Fruit fly (Drosophila melanogaster): ENCODE results near the gene Arfrp1.

The Arfrp1 gene

DNA sequence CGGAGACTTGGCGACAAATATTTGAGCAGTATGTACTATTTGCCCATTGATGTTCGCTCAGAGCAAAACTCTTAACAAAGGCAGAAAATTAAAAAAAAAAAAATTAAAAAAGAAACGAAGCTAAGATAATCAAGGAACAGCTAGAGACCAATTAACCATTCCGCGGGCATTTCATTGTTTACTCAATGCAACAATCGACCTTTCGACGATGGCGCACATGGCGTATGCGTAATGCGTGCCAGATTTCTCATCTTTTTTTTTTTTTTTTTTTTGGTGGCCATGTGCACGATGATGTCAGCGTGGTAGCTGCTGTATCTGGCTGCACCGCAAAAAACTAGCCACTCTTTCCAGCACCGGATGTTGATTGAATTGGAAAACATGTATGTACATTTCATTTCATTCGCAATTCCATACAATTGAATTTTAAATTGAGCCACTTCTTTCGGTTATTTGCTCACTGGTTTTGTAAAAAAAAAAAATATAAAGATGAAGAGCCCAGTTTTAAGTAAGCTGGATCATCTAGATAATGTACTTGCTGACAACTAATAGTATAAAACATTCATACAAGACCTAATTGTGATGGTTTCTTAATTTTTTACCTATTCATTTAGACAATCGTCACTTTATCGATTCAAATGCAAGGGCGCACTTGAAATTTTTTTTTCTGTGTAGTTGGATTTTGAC, 31.1 kb upstream of the Arfrp1 start (continued):
- no peak for TF ChIP-seq CG2120 (GFP tag; optimal IDR thresholded peaks at IDR 0.05)
- no peak for TF ChIP-seq slou (GFP tag; optimal IDR thresholded peaks at IDR 0.05)
- no peak for TF ChIP-seq ken (GFP tag; IDR thresholded peaks at IDR 0.05)
- TF ChIP-seq CG7928 (GFP tag; optimal IDR thresholded peaks at IDR 0.05), result no peak
- TF ChIP-seq CG9817 (tag; optimal IDR thresholded peaks at IDR 0.05), result no peak
- TF ChIP-seq CG30403 (GFP tag; optimal IDR thresholded peaks at IDR 0.05), result peak; percentile 32
- no peak for TF ChIP-seq E2f1 (GFP tag; IDR thresholded peaks at IDR 0.05)
- no peak for TF ChIP-seq Dip2 (GFP tag; IDR thresholded peaks at IDR 0.05)
- TF ChIP-seq CG7372 (GFP tag; IDR thresholded peaks at IDR 0.05), result peak; percentile 33; the same call in 1 of the 2 replicates
- TF ChIP-seq Bteb2 (GFP tag; optimal IDR thresholded peaks at IDR 0.05), result no peak
- TF ChIP-seq Dp (GFP tag; optimal IDR thresholded peaks at IDR 0.05), result no peak
- no peak for TF ChIP-seq CG6654 (GFP tag; optimal IDR thresholded peaks at IDR 0.05)
- TF ChIP-seq CG4328 (GFP tag; optimal IDR thresholded peaks at IDR 0.05), result no peak
- TF ChIP-seq caup (GFP tag; optimal IDR thresholded peaks at IDR 0.05; ENCODE audit: severe bottlenecking), result no peak
- no peak for TF ChIP-seq twi (tag; optimal IDR thresholded peaks at IDR 0.05)
- peak in 1 of 2 experiments; percentile 16 for TF ChIP-seq chif (GFP tag; optimal IDR thresholded peaks at IDR 0.05)
- TF ChIP-seq jumu (GFP tag; optimal IDR thresholded peaks at IDR 0.05), result no peak
- TF ChIP-seq Ptx1 (GFP tag; IDR thresholded peaks at IDR 0.05), result 0 out of 2 replicates have a peak, but pooled peaks have one; percentile 11
- TF ChIP-seq inv (GFP tag; IDR thresholded peaks at IDR 0.05; ENCODE audit: partially characterized antibody), result no peak
- no peak for TF ChIP-seq CG8478 (optimal IDR thresholded peaks at IDR 0.05)
- TF ChIP-seq Rx (GFP tag; IDR thresholded peaks at IDR 0.05), result no peak
- no peak for TF ChIP-seq CG16863 (GFP tag; optimal IDR thresholded peaks at IDR 0.05)
- no peak for TF ChIP-seq CG42726 (GFP tag; IDR thresholded peaks at IDR 0.05; ENCODE audit: partially characterized antibody)
- TF ChIP-seq bsh (GFP tag; optimal IDR thresholded peaks at IDR 0.05), result no peak
- no peak for TF ChIP-seq tgo (GFP tag; IDR thresholded peaks at IDR 0.05)
- no peak for TF ChIP-seq pb (GFP tag; optimal IDR thresholded peaks at IDR 0.05)
- TF ChIP-seq Atf3 (GFP tag; optimal IDR thresholded peaks at IDR 0.05), result peak; percentile 51
- TF ChIP-seq chinmo (GFP tag; IDR thresholded peaks at IDR 0.05; ENCODE audit: partially characterized antibody), result peak; percentile 51; the same call in 1 of the 4 replicates
- TF ChIP-seq CG12744 (GFP tag; optimal IDR thresholded peaks at IDR 0.05), result no peak

DNA sequence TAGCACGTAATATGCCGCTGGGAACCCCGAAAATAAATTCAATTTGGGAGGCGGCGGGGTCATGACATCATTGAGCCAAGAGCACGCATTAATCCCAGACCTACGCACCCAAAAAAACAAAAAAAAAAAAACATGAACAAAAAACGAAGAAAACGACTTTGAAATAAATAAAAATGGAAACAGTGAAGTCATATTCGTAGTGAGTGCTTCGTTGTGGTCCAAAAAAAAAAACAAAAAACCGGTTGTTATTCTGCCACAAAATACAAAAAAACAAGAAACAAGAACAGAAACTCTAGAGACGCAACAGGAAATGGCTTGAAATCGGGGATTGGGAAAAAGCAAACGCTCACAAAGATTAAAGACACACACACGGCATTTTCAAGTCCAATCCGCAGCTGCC, 29.3 kb upstream of the Arfrp1 start:
- TF ChIP-seq sqz (GFP tag; optimal IDR thresholded peaks at IDR 0.05), result peak; percentile 64
- peak; percentile 21 for TF ChIP-seq CG13624 (GFP tag; optimal IDR thresholded peaks at IDR 0.05)
- no peak for TF ChIP-seq Hey (tag; optimal IDR thresholded peaks at IDR 0.05)
- TF ChIP-seq nom (GFP tag; optimal IDR thresholded peaks at IDR 0.05), result peak; percentile 82
- peak in 1 of 2 experiments; percentile 23 for TF ChIP-seq Hr78 (GFP tag; optimal IDR thresholded peaks at IDR 0.05)
- no peak for TF ChIP-seq CG1529 (GFP tag; optimal IDR thresholded peaks at IDR 0.05)

DNA sequence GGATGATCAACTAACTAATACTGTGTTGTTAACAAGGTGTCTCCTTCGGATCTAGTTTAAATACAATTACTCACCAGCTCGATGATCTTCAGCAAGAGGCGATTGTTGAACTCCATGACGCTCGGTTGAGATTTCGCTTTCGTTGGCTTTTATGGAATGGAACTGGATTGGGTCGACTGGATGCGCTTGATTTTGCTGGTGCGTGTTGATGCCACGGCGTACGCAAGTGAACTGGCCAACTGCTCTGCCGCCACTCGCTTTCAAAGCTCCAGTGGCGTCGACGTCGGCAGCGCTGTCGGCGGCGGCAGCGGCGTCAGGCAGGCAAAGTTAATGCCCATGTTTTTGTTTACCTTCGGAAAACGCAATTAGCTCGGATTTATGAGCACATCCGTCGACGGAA, 28.6 kb upstream of the Arfrp1 start, which contains the start of gene CG44325:
Gene CG44325 (minus strand): TSS at position 237 of the 400 bp plus-strand sequence.
- TF ChIP-seq ATbp (GFP tag; optimal IDR thresholded peaks at IDR 0.05) (no peak), CG6175 (GFP tag; IDR thresholded peaks at IDR 0.05) (peak; percentile 65; the same call in 1 of the 3 replicates), HHEX (GFP tag; optimal IDR thresholded peaks at IDR 0.05) (peak; percentile 2), rib (GFP tag; IDR thresholded peaks at IDR 0.05) (0 out of 2 replicates have a peak, but pooled peaks have one; percentile 37), sob (GFP tag; IDR thresholded peaks at IDR 0.05) (0 out of 2 replicates have a peak, but pooled peaks have one; percentile 8), sna (GFP tag; IDR thresholded peaks at IDR 0.05; ENCODE audit: partially characterized antibody) (0 out of 2 replicates have a peak, but pooled peaks have one; percentile 21), CG14050 (GFP tag; IDR thresholded peaks at IDR 0.05) (no peak), Atf3 (GFP tag; optimal IDR thresholded peaks at IDR 0.05) (no peak), MESR4 (GFP tag; optimal IDR thresholded peaks at IDR 0.05) (peak; percentile 32), CG7987 (GFP tag; optimal IDR thresholded peaks at IDR 0.05) (peak; percentile 53), CG12744 (GFP tag; optimal IDR thresholded peaks at IDR 0.05) (no peak), D19B (GFP tag; optimal IDR thresholded peaks at IDR 0.05) (no peak), lbe (GFP tag; optimal IDR thresholded peaks at IDR 0.05) (peak; percentile 41), CG14860 (GFP tag; IDR thresholded peaks at IDR 0.05; ENCODE audit: partially characterized antibody) (no peak), CG34224 (GFP tag; IDR thresholded peaks at IDR 0.05; ENCODE audit: partially characterized antibody) (no peak)

Measured in whole organism, embryonic.